Worm (Caenorhabditis elegans): ENCODE data around the gene nhr-288.
A peak's percentile ranks its signal among the peaks of the same experiment; 100 is the strongest.

The nhr-288 gene

ce11 chrV:18389046-18389445 lies 6.6 kb upstream of the nhr-288 start, which contains the start of the genes Y51A2B.4 and Y51A2B.5:
TSS of gene Y51A2B.4 (minus strand) at chrV:18389146.
TSS of gene Y51A2B.5 (plus strand) at chrV:18389277.
- TF ChIP-seq B0310.2 (tag; optimal IDR thresholded peaks at IDR 0.05): no peak
- TF ChIP-seq ets-7 (tag; optimal IDR thresholded peaks at IDR 0.05): no peak
- TF ChIP-seq hmg-4 (GFP tag; optimal IDR thresholded peaks at IDR 0.05): no peak
- no peak for TF ChIP-seq flt-1 (GFP tag; IDR thresholded peaks at IDR 0.05)
- TF ChIP-seq tbx-37 (GFP tag; conservative IDR thresholded peaks at IDR 0.05): no peak
- TF ChIP-seq ceh-36 (tag; optimal IDR thresholded peaks at IDR 0.05): no peak
- TF ChIP-seq tbx-11 (GFP tag; IDR thresholded peaks at IDR 0.05): no peak
- TF ChIP-seq sea-1 (GFP tag; conservative IDR thresholded peaks at IDR 0.05): no peak
- TF ChIP-seq hmbx-1 (tag; optimal IDR thresholded peaks at IDR 0.05): no peak

ce11 chrV:18378819-18379218 lies 3.7 kb downstream of the nhr-288 start, which contains the start of gene Y51A2B.8:
TSS of gene Y51A2B.8 (plus strand) at chrV:18379119.
- no peak for TF ChIP-seq pes-1 (GFP tag; IDR thresholded peaks at IDR 0.05)

- no peak for TF ChIP-seq tra-4 (tag; optimal IDR thresholded peaks at IDR 0.05)
Measured at ce11 chrV:18375551-18375950, 6.9 kb downstream of the nhr-288 start.

ce11 chrV:18374194-18374593 lies 8.3 kb downstream of the nhr-288 start, which contains the start of gene Y51A2B.2:
TSS of gene Y51A2B.2 (plus strand) at chrV:18374494.
- TF ChIP-seq sea-1 (GFP tag; conservative IDR thresholded peaks at IDR 0.05) (no peak), ets-7 (tag; optimal IDR thresholded peaks at IDR 0.05) (no peak), tra-4 (tag; optimal IDR thresholded peaks at IDR 0.05) (no peak), pes-1 (GFP tag; IDR thresholded peaks at IDR 0.05) (no peak), ceh-13 (GFP tag; optimal IDR thresholded peaks at IDR 0.05) (no peak), aly-1 (tag; optimal IDR thresholded peaks at IDR 0.05) (no peak), hmbx-1 (tag; optimal IDR thresholded peaks at IDR 0.05) (no peak), B0310.2 (tag; optimal IDR thresholded peaks at IDR 0.05) (no peak), flt-1 (GFP tag; IDR thresholded peaks at IDR 0.05) (no peak), F13C5.2 (tag; optimal IDR thresholded peaks at IDR 0.05) (no peak), ceh-36 (tag; optimal IDR thresholded peaks at IDR 0.05) (no peak), tbx-11 (GFP tag; IDR thresholded peaks at IDR 0.05) (no peak), hmg-4 (GFP tag; optimal IDR thresholded peaks at IDR 0.05) (no peak), tbx-37 (GFP tag; conservative IDR thresholded peaks at IDR 0.05) (no peak)

- TF ChIP-seq ama-1 (optimal IDR thresholded peaks at IDR 0.05) (no peak), tbx-37 (GFP tag; conservative IDR thresholded peaks at IDR 0.05) (no peak), tra-4 (tag; optimal IDR thresholded peaks at IDR 0.05) (no peak), hmg-4 (GFP tag; optimal IDR thresholded peaks at IDR 0.05) (no peak), hnd-1 (tag; optimal IDR thresholded peaks at IDR 0.05) (no peak)
Measured at ce11 chrV:18371579-18371978, 10.9 kb downstream of the nhr-288 start, which contains the start of gene C08E8.4. TSS of gene C08E8.4 (plus strand) at chrV:18371846.

- TF ChIP-seq pes-1 (GFP tag; IDR thresholded peaks at IDR 0.05) (no peak), hmg-4 (GFP tag; optimal IDR thresholded peaks at IDR 0.05) (no peak), ama-1 (optimal IDR thresholded peaks at IDR 0.05) (no peak), sea-1 (GFP tag; conservative IDR thresholded peaks at IDR 0.05) (no peak), aly-1 (tag; optimal IDR thresholded peaks at IDR 0.05) (no peak), flt-1 (GFP tag; IDR thresholded peaks at IDR 0.05) (no peak)
Measured at ce11 chrV:18371028-18371427, 11.5 kb downstream of the nhr-288 start.

- no peak for TF ChIP-seq sea-1 (GFP tag; conservative IDR thresholded peaks at IDR 0.05)
- no peak for TF ChIP-seq pes-1 (GFP tag; IDR thresholded peaks at IDR 0.05)
- TF ChIP-seq ceh-13 (GFP tag; optimal IDR thresholded peaks at IDR 0.05): no peak
Measured at ce11 chrV:18368322-18368721, 14.2 kb downstream of the nhr-288 start, which contains the start of gene C08E8.6. TSS of gene C08E8.6 (minus strand) at chrV:18368422.

- TF ChIP-seq ceh-36 (tag; optimal IDR thresholded peaks at IDR 0.05): peak; percentile 57
- TF ChIP-seq tra-4 (tag; optimal IDR thresholded peaks at IDR 0.05): no peak
Measured at ce11 chrV:18364558-18364957, 17.9 kb downstream of the nhr-288 start, which contains the start of gene C08E8.9. TSS of gene C08E8.9 (plus strand) at chrV:18364858.

ce11 chrV:18362402-18362801 lies 20.1 kb downstream of the nhr-288 start, which contains the start of gene C08E8.1:
TSS of gene C08E8.1 (minus strand) at chrV:18362502.
- no peak for TF ChIP-seq hmg-4 (GFP tag; optimal IDR thresholded peaks at IDR 0.05)
- TF ChIP-seq tra-4 (tag; optimal IDR thresholded peaks at IDR 0.05): no peak
- TF ChIP-seq ceh-13 (GFP tag; optimal IDR thresholded peaks at IDR 0.05): no peak
- TF ChIP-seq hmbx-1 (tag; optimal IDR thresholded peaks at IDR 0.05): no peak
- no peak for TF ChIP-seq B0310.2 (tag; optimal IDR thresholded peaks at IDR 0.05)
- TF ChIP-seq pes-1 (GFP tag; IDR thresholded peaks at IDR 0.05): no peak
- no peak for TF ChIP-seq F13C5.2 (tag; optimal IDR thresholded peaks at IDR 0.05)
- TF ChIP-seq ceh-36 (tag; optimal IDR thresholded peaks at IDR 0.05): no peak
- no peak for TF ChIP-seq tbx-11 (GFP tag; IDR thresholded peaks at IDR 0.05)

ce11 chrV:18359888-18360287 lies 22.6 kb downstream of the nhr-288 start, which contains the start of gene C08E8.5:
TSS of gene C08E8.5 (minus strand) at chrV:18359988.
- TF ChIP-seq hmg-4 (GFP tag; optimal IDR thresholded peaks at IDR 0.05) (no peak), tra-4 (tag; optimal IDR thresholded peaks at IDR 0.05) (no peak), ceh-36 (tag; optimal IDR thresholded peaks at IDR 0.05) (no peak), aly-1 (tag; optimal IDR thresholded peaks at IDR 0.05) (no peak), hnd-1 (tag; optimal IDR thresholded peaks at IDR 0.05) (no peak), ceh-13 (GFP tag; optimal IDR thresholded peaks at IDR 0.05) (no peak), tbx-11 (GFP tag; IDR thresholded peaks at IDR 0.05) (no peak)
